Worm (Caenorhabditis elegans) whole organism, mixed stage, embryonic: ENCODE data around the gene mrpl-37.

Experiments used
- ceh-83 ChIP-seq: fragments of 200-800 bp; sonication (Bioruptor generic); optimal IDR thresholded peaks from 2 replicates; lab custom pipeline; 2018; ENCODE audit warnings: mild to moderate bottlenecking, missing genetic modification characterization, missing compliant biosample characterization
- lsy-2 ChIP-seq: fragments of 150-350 bp; optimal IDR thresholded peaks from 2 replicates; lab custom pipeline; 2014; ENCODE audit warnings: missing biosample characterization, missing genetic modification characterization
- nhr-12 ChIP-seq: fragments of 150-350 bp; optimal IDR thresholded peaks from 2 replicates; lab custom pipeline; 2014; ENCODE audit warnings: missing biosample characterization, missing genetic modification characterization
- snpc-4 ChIP-seq: fragments of 150-350 bp; optimal IDR thresholded peaks from 2 replicates; lab custom pipeline; 2014; ENCODE audit warnings: missing biosample characterization, missing genetic modification characterization
- unc-120 ChIP-seq: sonication (generic microtip); optimal IDR thresholded peaks from 2 replicates; lab custom pipeline; 2017; ENCODE audit warnings: missing genetic modification characterization, missing compliant biosample characterization; ENCODE audit not compliant: poor library complexity, severe bottlenecking
- unc-62 ChIP-seq: fragments of 150-350 bp; optimal IDR thresholded peaks from 2 replicates; lab custom pipeline; 2014; ENCODE audit warnings: missing biosample characterization, missing genetic modification reagents, missing genetic modification characterization

DNA sequence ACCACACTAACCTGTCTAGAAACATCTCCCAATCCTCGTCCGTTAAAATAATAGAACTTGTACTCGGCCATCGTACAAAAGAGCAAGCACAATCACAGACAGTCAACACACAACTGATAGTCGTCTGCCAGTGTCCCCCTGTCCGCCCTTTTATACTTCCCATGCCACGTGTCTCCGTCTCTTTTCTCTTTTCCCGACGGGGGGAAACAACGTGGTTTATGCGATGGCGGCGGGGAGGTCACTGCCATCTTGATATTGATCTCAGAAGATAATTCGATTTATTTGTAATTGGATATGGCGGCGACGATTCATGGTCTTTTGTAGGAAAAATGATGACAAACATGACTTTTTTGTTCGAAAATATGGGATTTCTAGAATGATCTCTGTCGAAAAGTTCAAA, 34.8 kb upstream of the mrpl-37 start, which contains the start of gene gst-20:
- TF ChIP-seq lsy-2 (tag; lab: Kevin White, UChicago) (no peak), snpc-4 (tag; lab: Kevin White, UChicago) (no peak), nhr-12 (tag; lab: Kevin White, UChicago) (no peak), ceh-83 (GFP tag; lab: Kevin White, UChicago) (no peak), unc-62 (GFP tag; lab: Kevin White, UChicago) (no peak), unc-120 (tag; lab: Kevin White, UChicago) (no peak)
